Worm (Caenorhabditis elegans) whole organism, late embryonic: ENCODE data around the gene srd-35.

Experiments used
- C38D4.7 ChIP-seq: fragments of 200-800 bp; sonication (Bioruptor generic); optimal IDR thresholded peaks from 2 replicates; lab custom pipeline; 2018; ENCODE audit warnings: mild to moderate bottlenecking, missing genetic modification characterization, moderate library complexity, missing compliant biosample characterization
- ceh-14 ChIP-seq: sonication (generic microtip); optimal IDR thresholded peaks from 2 replicates; lab custom pipeline; 2016; ENCODE audit warnings: missing genotype, missing genetic modification characterization, missing compliant biosample characterization
- ceh-18 ChIP-seq: sonication (generic microtip); optimal IDR thresholded peaks from 2 replicates; lab custom pipeline; 2016; ENCODE audit warnings: missing genetic modification characterization, missing compliant biosample characterization
- ceh-19 ChIP-seq: fragments of 200-800 bp; sonication (Bioruptor generic); optimal IDR thresholded peaks from 2 replicates; lab custom pipeline; 2018; ENCODE audit warnings: mild to moderate bottlenecking, missing genetic modification characterization, missing compliant biosample characterization
- ceh-22 ChIP-seq: sonication (generic microtip); optimal IDR thresholded peaks from 2 replicates; lab custom pipeline; 2017; ENCODE audit warnings: missing biosample characterization, missing genetic modification characterization
- ceh-30 ChIP-seq: fragments of 150-350 bp; optimal IDR thresholded peaks from 2 replicates; lab custom pipeline; 2014; ENCODE audit warnings: missing biosample characterization, missing genetic modification characterization
- ceh-31 ChIP-seq: sonication (generic microtip); optimal IDR thresholded peaks from 2 replicates; lab custom pipeline; 2016; ENCODE audit warnings: missing genetic modification characterization, missing compliant biosample characterization
- ceh-45 ChIP-seq: fragments of 200-800 bp; sonication (Bioruptor generic); IDR thresholded peaks from 2 replicates; pipeline ENCODE4 v1.3.6; 2022; ENCODE audit warnings: missing genetic modification reagents, missing genetic modification characterization, missing compliant biosample characterization
- ceh-48 ChIP-seq: sonication (generic microtip); optimal IDR thresholded peaks from 2 replicates; lab custom pipeline; 2016; ENCODE audit warnings: missing genetic modification characterization, inconsistent platforms, missing compliant biosample characterization
- dmd-4 ChIP-seq: sonication (generic microtip); optimal IDR thresholded peaks from 2 replicates; lab custom pipeline; 2016; ENCODE audit warnings: borderline replicate concordance, missing genetic modification characterization, missing compliant biosample characterization
- elt-2 ChIP-seq: sonication (generic microtip); optimal IDR thresholded peaks from 2 replicates; lab custom pipeline; 2016; ENCODE audit warnings: missing genetic modification reagents, missing genetic modification characterization, missing compliant biosample characterization
- elt-4 ChIP-seq: sonication (generic microtip); optimal IDR thresholded peaks from 2 replicates; lab custom pipeline; 2016; ENCODE audit warnings: missing genetic modification characterization, missing compliant biosample characterization
- eyg-1 ChIP-seq: sonication (generic microtip); optimal IDR thresholded peaks from 2 replicates; lab custom pipeline; 2016; ENCODE audit warnings: missing genotype, missing genetic modification characterization, missing compliant biosample characterization
- fkh-6 ChIP-seq: sonication (generic microtip); optimal IDR thresholded peaks from 2 replicates; lab custom pipeline; 2016; ENCODE audit warnings: missing genetic modification characterization, missing compliant biosample characterization
- gmeb-2 ChIP-seq: sonication (generic microtip); optimal IDR thresholded peaks from 2 replicates; lab custom pipeline; 2016; ENCODE audit warnings: missing genetic modification characterization, inconsistent platforms, missing compliant biosample characterization
- hlh-15 ChIP-seq: sonication (generic microtip); optimal IDR thresholded peaks from 2 replicates; lab custom pipeline; 2016; ENCODE audit warnings: missing genetic modification characterization, missing compliant biosample characterization
- hlh-30 ChIP-seq: sonication (generic microtip); optimal IDR thresholded peaks from 2 replicates; lab custom pipeline; 2017; ENCODE audit warnings: antibody characterized with exemption, missing genetic modification characterization, missing compliant biosample characterization; ENCODE audit not compliant: insufficient read depth
- hlh-8 ChIP-seq: sonication (generic microtip); optimal IDR thresholded peaks from 2 replicates; lab custom pipeline; 2016; ENCODE audit warnings: missing genotype, missing genetic modification characterization, missing compliant biosample characterization
- lim-6 ChIP-seq: sonication (generic microtip); optimal IDR thresholded peaks from 2 replicates; lab custom pipeline; 2016; ENCODE audit warnings: missing genetic modification characterization, missing compliant biosample characterization
- lin-11 ChIP-seq: fragments of 200-800 bp; sonication (Bioruptor generic); optimal IDR thresholded peaks from 2 replicates; lab custom pipeline; 2018; ENCODE audit warnings: mild to moderate bottlenecking, missing genetic modification characterization, missing compliant biosample characterization
- npax-4 ChIP-seq: sonication (generic microtip); optimal IDR thresholded peaks from 2 replicates; lab custom pipeline; 2016; ENCODE audit warnings: missing genetic modification characterization, missing compliant biosample characterization
- odd-2 ChIP-seq: sonication (generic microtip); optimal IDR thresholded peaks from 2 replicates; lab custom pipeline; 2017; ENCODE audit warnings: antibody characterized with exemption, mild to moderate bottlenecking, missing genetic modification characterization, missing compliant biosample characterization
- pat-9 ChIP-seq: fragments of 200-800 bp; sonication (Bioruptor generic); optimal IDR thresholded peaks from 2 replicates; lab custom pipeline; 2018; ENCODE audit warnings: mild to moderate bottlenecking, missing genetic modification characterization, moderate library complexity, missing compliant biosample characterization
- pax-1 ChIP-seq: fragments of 150-350 bp; optimal IDR thresholded peaks from 2 replicates; lab custom pipeline; 2014; ENCODE audit warnings: missing biosample characterization, missing genetic modification characterization
- pha-4 ChIP-seq: fragments of 150-350 bp; optimal IDR thresholded peaks from 2 replicates; lab custom pipeline; 2018; ENCODE audit warnings: missing biosample characterization, missing genetic modification reagents, missing genetic modification characterization
- rnt-1 ChIP-seq: sonication (generic microtip); optimal IDR thresholded peaks from 2 replicates; lab custom pipeline; 2016; ENCODE audit warnings: missing genetic modification characterization, missing compliant biosample characterization
- sox-4 ChIP-seq: sonication (generic microtip); optimal IDR thresholded peaks from 2 replicates; lab custom pipeline; 2017; ENCODE audit warnings: mild to moderate bottlenecking, missing genetic modification characterization, inconsistent platforms, missing compliant biosample characterization
- syd-9 ChIP-seq: sonication (generic microtip); optimal IDR thresholded peaks from 2 replicates; lab custom pipeline; 2016; ENCODE audit warnings: mild to moderate bottlenecking, missing genetic modification characterization, moderate library complexity, missing compliant biosample characterization
- tbx-2 ChIP-seq: sonication (generic microtip); optimal IDR thresholded peaks from 2 replicates; lab custom pipeline; 2016; ENCODE audit warnings: missing genetic modification characterization, missing compliant biosample characterization
- tbx-7 ChIP-seq: sonication (generic microtip); optimal IDR thresholded peaks from 2 replicates; lab custom pipeline; 2016; ENCODE audit warnings: missing genotype, missing genetic modification characterization, missing compliant biosample characterization
- ttx-3 ChIP-seq: sonication (generic microtip); optimal IDR thresholded peaks from 2 replicates; lab custom pipeline; 2016; ENCODE audit warnings: missing genetic modification reagents, missing genetic modification characterization, missing compliant biosample characterization
- unc-42 ChIP-seq: sonication (generic microtip); optimal IDR thresholded peaks from 2 replicates; lab custom pipeline; 2016; ENCODE audit warnings: missing genotype, missing genetic modification characterization, missing compliant biosample characterization
- unc-86 ChIP-seq: sonication (generic microtip); optimal IDR thresholded peaks from 2 replicates; lab custom pipeline; 2016; ENCODE audit warnings: missing genetic modification characterization, missing compliant biosample characterization
- zip-5 ChIP-seq: sonication (generic microtip); optimal IDR thresholded peaks from 2 replicates; lab custom pipeline; 2016; ENCODE audit warnings: missing genetic modification characterization, missing compliant biosample characterization

The srd-35 gene

ce11 chrV:12924128-12924527 lies 40.0 kb upstream of the srd-35 start, which contains the start of gene pqn-67:
pqn-67 (plus strand) TSS chrV:12924428.
- no peak for TF ChIP-seq gmeb-2 (tag; lab: Kevin White, UChicago)
- TF ChIP-seq elt-2 (tag; lab: Kevin White, UChicago): no peak
- TF ChIP-seq rnt-1: no peak
- TF ChIP-seq ceh-22 (tag; lab: Kevin White, UChicago): no peak
- TF ChIP-seq pha-4 (tag; lab: Kevin White, UChicago): no peak
- TF ChIP-seq ceh-30 (tag; lab: Kevin White, UChicago): no peak
- TF ChIP-seq tbx-7 (tag; lab: Kevin White, UChicago): no peak
- TF ChIP-seq odd-2: no peak
- no peak for TF ChIP-seq syd-9 (tag; lab: Kevin White, UChicago)
- no peak for TF ChIP-seq pat-9
- no peak for TF ChIP-seq hlh-8 (tag; lab: Kevin White, UChicago)
- no peak for TF ChIP-seq ceh-14 (tag; lab: Kevin White, UChicago)
- TF ChIP-seq ceh-18 (tag; lab: Kevin White, UChicago): no peak
- no peak for TF ChIP-seq pax-1 (tag; lab: Kevin White, UChicago)
- no peak for TF ChIP-seq eyg-1 (tag; lab: Kevin White, UChicago)
- TF ChIP-seq C38D4.7 (GFP tag; lab: Kevin White, UChicago): no peak
- TF ChIP-seq tbx-2 (tag; lab: Kevin White, UChicago): no peak

DNA sequence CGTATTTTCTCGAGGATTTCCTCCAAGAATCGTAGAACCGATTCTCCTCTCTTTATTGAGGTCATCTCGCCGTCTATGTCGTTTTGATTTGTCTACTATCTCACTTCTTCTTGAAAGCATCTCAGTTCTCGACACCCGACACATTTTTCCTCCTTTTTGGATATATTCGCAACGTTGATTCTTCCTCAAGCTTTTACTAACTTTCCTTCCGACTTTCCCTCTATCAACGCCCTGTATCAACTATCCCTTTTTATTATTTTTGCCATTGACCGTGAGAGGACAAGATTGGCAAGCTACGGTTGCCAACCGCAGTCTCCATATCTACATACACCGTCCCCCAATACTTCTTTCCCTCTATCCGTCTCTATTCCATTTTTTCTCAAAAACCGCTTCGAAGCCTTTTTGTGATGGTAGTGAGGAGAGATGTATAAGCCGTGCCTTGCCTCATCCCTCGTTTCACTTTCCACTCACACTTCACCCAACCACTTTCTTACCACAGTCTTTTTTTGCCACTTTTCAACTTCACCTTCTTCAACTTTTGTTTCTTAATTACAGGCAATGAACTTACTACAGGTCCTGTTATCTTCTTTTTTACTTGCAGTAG lies 35.1 kb upstream of the srd-35 start, which contains the start of gene T16G1.2:
Gene T16G1.2, plus strand, starts transcription at position 554 of the 604 bp plus-strand sequence.
- TF ChIP-seq ttx-3 (tag; lab: Kevin White, UChicago): no peak
- no peak for TF ChIP-seq pax-1 (tag; lab: Kevin White, UChicago)

DNA sequence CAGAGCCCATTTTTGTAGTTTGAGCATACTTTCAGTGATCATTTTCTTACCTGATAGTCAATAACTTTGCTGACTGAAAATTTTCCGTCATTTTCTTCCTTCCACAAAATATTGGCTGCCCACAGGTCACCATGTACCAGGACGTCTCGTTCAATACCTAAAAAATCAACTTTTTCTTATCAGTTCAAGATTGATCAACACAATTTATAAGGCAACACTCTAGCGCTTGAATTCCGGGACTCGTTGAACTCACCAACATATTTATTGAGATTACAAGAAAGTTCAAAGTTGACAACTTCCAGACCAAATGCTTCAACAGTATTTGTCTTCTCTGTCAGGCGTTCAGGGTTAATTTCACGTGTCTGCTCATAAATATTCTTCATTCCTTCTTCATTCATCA lies 30.5 kb upstream of the srd-35 start:
- no peak for TF ChIP-seq unc-42 (tag; lab: Kevin White, UChicago)

DNA sequence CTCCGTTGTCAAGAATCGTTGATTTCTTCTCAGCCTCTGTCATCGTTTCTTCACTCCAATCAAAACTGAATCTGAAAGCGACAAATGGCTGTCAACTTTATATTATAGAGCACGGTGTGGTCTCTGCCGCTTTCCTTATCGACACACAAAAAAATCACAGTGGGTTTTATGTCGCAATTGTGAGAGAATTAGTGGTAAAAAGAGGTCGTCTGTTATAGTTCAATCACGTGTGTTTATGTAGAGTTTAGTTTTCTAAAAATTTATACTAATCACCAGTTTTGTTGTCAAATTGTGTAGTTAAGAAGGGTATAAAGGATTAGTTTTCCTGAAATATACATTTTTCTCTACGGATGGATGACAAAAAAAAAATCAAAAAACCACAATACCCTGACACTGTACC lies 29.2 kb upstream of the srd-35 start, which contains the start of gene T16G1.7:
Gene T16G1.7, minus strand, starts transcription at position 137 of the 400 bp plus-strand sequence.
- TF ChIP-seq elt-4 (tag; lab: Kevin White, UChicago): no peak
- no peak for TF ChIP-seq dmd-4 (tag; lab: Kevin White, UChicago)
- TF ChIP-seq odd-2: no peak
- TF ChIP-seq eyg-1 (tag; lab: Kevin White, UChicago): no peak
- TF ChIP-seq hlh-30 (tag; lab: Kevin White, UChicago): no peak
- no peak for TF ChIP-seq ceh-31 (tag; lab: Kevin White, UChicago)
- TF ChIP-seq fkh-6 (tag; lab: Kevin White, UChicago): no peak
- TF ChIP-seq ceh-19 (GFP tag; lab: Kevin White, UChicago): no peak
- TF ChIP-seq ceh-22 (tag; lab: Kevin White, UChicago): no peak
- no peak for TF ChIP-seq unc-86 (tag; lab: Kevin White, UChicago)
- no peak for TF ChIP-seq lin-11 (tag; lab: Kevin White, UChicago)
- no peak for TF ChIP-seq ceh-45 (GFP tag; lab: Robert Waterston, UW)
- TF ChIP-seq ceh-14 (tag; lab: Kevin White, UChicago): no peak

DNA sequence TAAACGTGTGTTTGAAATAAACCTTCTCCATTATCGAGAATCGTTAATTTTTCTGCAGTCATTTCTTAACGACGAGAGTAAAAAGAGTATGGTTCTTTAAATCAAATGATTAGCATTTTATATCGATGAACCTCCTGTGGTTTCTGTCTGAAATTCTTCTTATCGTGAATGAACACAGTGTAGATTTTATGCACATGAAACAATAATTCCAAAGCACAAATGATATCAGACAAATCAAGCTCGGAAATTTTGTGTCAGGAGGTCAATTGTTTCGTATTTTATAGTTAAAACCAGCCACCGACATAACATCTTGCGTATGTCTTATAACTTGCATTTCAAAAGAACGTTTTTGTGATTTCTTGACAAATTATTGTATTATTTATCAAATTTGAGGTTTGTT lies 27.1 kb upstream of the srd-35 start, which contains the start of gene T16G1.6:
Gene T16G1.6, minus strand, starts transcription at position 77 of the 400 bp plus-strand sequence.
- TF ChIP-seq sox-4 (tag; lab: Kevin White, UChicago): no peak
- no peak for TF ChIP-seq ceh-31 (tag; lab: Kevin White, UChicago)
- no peak for TF ChIP-seq lim-6
- TF ChIP-seq hlh-30 (tag; lab: Kevin White, UChicago): no peak
- no peak for TF ChIP-seq hlh-15
- TF ChIP-seq ceh-48 (tag; lab: Kevin White, UChicago): no peak
- TF ChIP-seq elt-4 (tag; lab: Kevin White, UChicago): no peak
- no peak for TF ChIP-seq npax-4 (tag; lab: Kevin White, UChicago)
- no peak for TF ChIP-seq zip-5 (tag; lab: Kevin White, UChicago)
